Worm (Caenorhabditis elegans): Measurements from ENCODE around the gene slc-28.1.

DNA sequence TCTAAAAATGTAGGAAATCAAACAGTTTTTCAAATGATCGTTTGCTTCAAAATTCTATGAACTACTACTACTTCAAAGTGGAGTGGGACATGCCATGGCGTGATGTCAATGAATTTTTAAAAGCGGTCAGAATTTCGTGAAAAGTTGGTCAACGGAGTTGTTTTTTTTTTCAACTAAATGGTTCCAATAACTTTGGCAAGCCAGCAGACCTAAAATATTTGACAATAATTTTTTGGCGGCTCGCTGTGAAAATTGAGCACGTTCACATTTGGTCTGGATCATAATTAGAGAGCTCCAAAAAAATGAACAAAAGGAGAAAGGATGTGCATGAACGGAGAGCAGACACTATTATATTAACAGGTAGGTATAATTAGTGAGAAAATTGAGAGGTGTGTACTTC, 13.3 kb upstream of the slc-28.1 start:
- TF ChIP-seq nhr-237 (tag; optimal IDR thresholded peaks at IDR 0.05) (no peak), pha-4 (tag; optimal IDR thresholded peaks at IDR 0.05) (no peak)

Data from whole organism, mixed stage, embryonic.